Worm (Caenorhabditis elegans): ENCODE data around the gene F07C3.9.

Gene F07C3.9

DNA sequence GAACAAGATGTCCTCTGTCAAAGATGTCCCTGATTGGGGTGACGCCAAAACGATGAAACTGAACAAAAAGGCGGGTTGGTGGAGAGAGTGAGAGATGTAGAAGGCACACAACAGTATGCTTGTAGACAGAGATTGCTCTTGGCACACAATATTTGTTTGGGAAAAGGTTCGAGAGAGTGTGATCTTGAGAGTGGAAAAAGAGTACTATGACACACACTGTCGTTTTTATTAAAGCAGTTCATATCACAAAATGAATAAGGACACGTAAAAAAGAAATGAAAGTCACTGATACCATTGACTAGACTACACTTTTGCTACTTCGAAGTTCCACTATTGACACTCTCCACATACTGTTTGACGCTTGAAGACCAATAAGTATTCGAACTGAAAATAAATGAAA, 1.0 kb upstream of the F07C3.9 start:
- TF ChIP-seq lin-13 (GFP tag; optimal IDR thresholded peaks at IDR 0.05) (no peak), nhr-11 (tag; optimal IDR thresholded peaks at IDR 0.05) (no peak), jun-1 (tag; optimal IDR thresholded peaks at IDR 0.05) (no peak), dsc-1 (tag; optimal IDR thresholded peaks at IDR 0.05) (no peak), lin-35 (GFP tag; optimal IDR thresholded peaks at IDR 0.05) (peak in 1 of 2 experiments; percentile 16), fkh-4 (tag; optimal IDR thresholded peaks at IDR 0.05; ENCODE audit: borderline replicate concordance) (no peak), lin-14 (GFP tag; optimal IDR thresholded peaks at IDR 0.05) (peak; percentile 37), elt-2 (tag; optimal IDR thresholded peaks at IDR 0.05) (peak; percentile 72), nhr-20 (tag; optimal IDR thresholded peaks at IDR 0.05) (peak; percentile 36), ceh-88 (GFP tag; IDR thresholded peaks at IDR 0.05) (no peak), sox-4 (tag; optimal IDR thresholded peaks at IDR 0.05) (no peak), nhr-84 (tag; optimal IDR thresholded peaks at IDR 0.05) (no peak), ama-1 (optimal IDR thresholded peaks at IDR 0.05) (no peak), efl-1 (optimal IDR thresholded peaks at IDR 0.05) (no peak), efl-1 (GFP tag; optimal IDR thresholded peaks at IDR 0.05 in 1 of 2) (peak in 1 of 2 experiments; percentile 81), hlh-4 (tag; optimal IDR thresholded peaks at IDR 0.05) (no peak)

DNA sequence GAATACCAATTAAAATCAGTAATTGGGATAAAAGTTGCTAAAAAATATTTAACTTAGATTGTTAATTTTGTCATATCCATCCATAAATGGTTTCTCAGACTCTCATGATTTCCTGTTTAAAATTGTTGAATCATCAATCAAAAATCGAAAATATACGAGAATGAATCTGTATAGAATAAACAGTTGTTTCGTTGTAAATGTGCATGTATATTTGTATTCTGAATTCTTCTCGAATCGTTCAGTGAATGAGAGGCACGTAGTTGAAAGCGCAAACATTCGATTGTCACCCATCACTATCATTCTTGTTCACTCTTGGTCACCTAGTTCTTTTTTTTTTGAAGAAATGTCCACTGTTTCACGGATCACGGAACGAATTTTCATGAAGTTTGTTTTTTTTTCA, 4.5 kb downstream of the F07C3.9 start, which contains the start of gene ptd-2:
Gene ptd-2 (plus strand): TSS at position 301 of the 400 bp plus-strand sequence.
- TF ChIP-seq dsc-1 (tag; optimal IDR thresholded peaks at IDR 0.05) (no peak), hpl-2 (GFP tag; optimal IDR thresholded peaks at IDR 0.05) (no peak), lin-14 (GFP tag; optimal IDR thresholded peaks at IDR 0.05) (no peak), lin-39 (tag; optimal IDR thresholded peaks at IDR 0.05) (no peak), lin-35 (GFP tag; optimal IDR thresholded peaks at IDR 0.05) (no peak), unc-86 (tag; optimal IDR thresholded peaks at IDR 0.05) (no peak), nhr-71 (tag; optimal IDR thresholded peaks at IDR 0.05) (no peak), ceh-63 (GFP tag; optimal IDR thresholded peaks at IDR 0.05) (no peak), sup-37 (GFP tag; optimal IDR thresholded peaks at IDR 0.05) (no peak), F16B12.6 (tag; optimal IDR thresholded peaks at IDR 0.05) (no peak), aly-2 (tag; optimal IDR thresholded peaks at IDR 0.05) (no peak), zag-1 (tag; optimal IDR thresholded peaks at IDR 0.05) (no peak), fkh-10 (GFP tag; optimal IDR thresholded peaks at IDR 0.05) (no peak), mab-9 (GFP tag; IDR thresholded peaks at IDR 0.05) (no peak), mep-1 (tag; optimal IDR thresholded peaks at IDR 0.05) (no peak)

DNA sequence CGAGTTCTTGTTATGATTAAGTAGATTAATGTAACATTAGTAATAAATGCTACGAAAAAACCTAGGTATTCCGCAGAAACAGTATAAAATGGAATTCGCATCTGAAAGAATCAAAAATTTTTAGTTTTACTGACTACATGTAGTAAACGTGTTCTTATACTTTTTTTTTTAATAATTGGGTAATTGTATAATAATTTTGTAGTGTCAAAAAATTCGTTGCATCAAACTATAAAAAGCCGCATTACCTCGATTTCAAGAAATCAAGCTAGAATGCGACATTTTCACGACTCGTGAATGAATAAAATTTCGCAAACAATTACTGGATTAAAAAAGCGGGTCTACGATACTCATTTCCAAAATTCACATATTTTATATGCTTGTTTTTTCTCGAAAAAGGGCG, 5.2 kb downstream of the F07C3.9 start, which contains the start of gene str-94:
Gene str-94 (minus strand): TSS at position 101 of the 400 bp plus-strand sequence.
- TF ChIP-seq lir-3 (tag; optimal IDR thresholded peaks at IDR 0.05; ENCODE audit: poor library complexity), result no peak
- no peak for TF ChIP-seq zip-4 (GFP tag; optimal IDR thresholded peaks at IDR 0.05)
- no peak for TF ChIP-seq elt-2 (tag; optimal IDR thresholded peaks at IDR 0.05)
- TF ChIP-seq hlh-17 (GFP tag; optimal IDR thresholded peaks at IDR 0.05; ENCODE audit: borderline replicate concordance), result no peak
- no peak for TF ChIP-seq fkh-4 (tag; optimal IDR thresholded peaks at IDR 0.05; ENCODE audit: borderline replicate concordance)
- TF ChIP-seq pag-3 (tag; optimal IDR thresholded peaks at IDR 0.05; ENCODE audit: borderline replicate concordance, insufficient read depth), result no peak
- no peak for TF ChIP-seq skn-1 (tag; optimal IDR thresholded peaks at IDR 0.05)
- TF ChIP-seq sptf-1 (tag; optimal IDR thresholded peaks at IDR 0.05), result no peak
- no peak for TF ChIP-seq pqm-1 (tag; optimal IDR thresholded peaks at IDR 0.05)
- TF ChIP-seq tbx-2 (tag; optimal IDR thresholded peaks at IDR 0.05), result no peak
- TF ChIP-seq snu-23 (GFP tag; optimal IDR thresholded peaks at IDR 0.05), result no peak
- TF ChIP-seq hlh-4 (tag; optimal IDR thresholded peaks at IDR 0.05), result no peak

DNA sequence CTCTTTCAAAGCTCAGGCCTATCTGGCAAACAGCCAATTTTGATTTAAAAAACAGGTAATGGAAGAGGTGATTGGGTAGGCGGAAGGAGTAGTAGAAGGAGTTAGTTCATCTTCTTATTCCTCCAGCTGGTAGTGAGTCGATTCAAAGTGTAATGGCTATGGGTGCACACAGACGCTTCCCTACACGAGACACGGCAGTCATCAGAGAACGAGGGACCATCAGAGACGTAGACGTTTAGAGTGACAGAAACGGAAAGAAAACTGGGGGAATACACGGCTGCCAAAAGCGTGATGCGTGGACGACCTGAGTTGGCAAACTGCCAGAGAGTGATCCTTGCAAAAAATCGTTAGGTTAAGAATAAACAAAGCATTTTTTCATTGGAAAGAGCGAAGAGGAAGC, 7.0 kb downstream of the F07C3.9 start:
- TF ChIP-seq mep-1 (tag; optimal IDR thresholded peaks at IDR 0.05), result no peak
- TF ChIP-seq dsc-1 (tag; optimal IDR thresholded peaks at IDR 0.05), result peak; percentile 26
- TF ChIP-seq lin-15B (tag; optimal IDR thresholded peaks at IDR 0.05), result no peak
- no peak for TF ChIP-seq ceh-88 (GFP tag; IDR thresholded peaks at IDR 0.05)
- TF ChIP-seq nhr-47 (tag; optimal IDR thresholded peaks at IDR 0.05), result no peak
- TF ChIP-seq lsy-2 (tag; optimal IDR thresholded peaks at IDR 0.05), result peak; percentile 8 to 20
- no peak for TF ChIP-seq nhr-90 (tag; optimal IDR thresholded peaks at IDR 0.05; ENCODE audit: poor library complexity)
- no peak for TF ChIP-seq nhr-85 (tag)
- no peak for TF ChIP-seq ztf-4 (tag; optimal IDR thresholded peaks at IDR 0.05)
- TF ChIP-seq fkh-8 (tag; optimal IDR thresholded peaks at IDR 0.05), result no peak
- TF ChIP-seq pqm-1 (tag; optimal IDR thresholded peaks at IDR 0.05), result no peak
- TF ChIP-seq ama-1 (optimal IDR thresholded peaks at IDR 0.05), result no peak
- TF ChIP-seq swsn-7 (tag; optimal IDR thresholded peaks at IDR 0.05), result no peak
- no peak for TF ChIP-seq nhr-237 (tag; optimal IDR thresholded peaks at IDR 0.05)
- TF ChIP-seq ceh-82 (tag; optimal IDR thresholded peaks at IDR 0.05), result peak in 1 of 3 experiments; percentile 44
- no peak for TF ChIP-seq lin-39 (tag; optimal IDR thresholded peaks at IDR 0.05)
- peak; percentile 60 for TF ChIP-seq nhr-71 (tag; optimal IDR thresholded peaks at IDR 0.05)
- no peak for TF ChIP-seq fkh-4 (tag; optimal IDR thresholded peaks at IDR 0.05; ENCODE audit: borderline replicate concordance)
- TF ChIP-seq pag-3 (tag; optimal IDR thresholded peaks at IDR 0.05; ENCODE audit: borderline replicate concordance, insufficient read depth), result peak; percentile 86
- TF ChIP-seq nhr-19 (GFP tag; conservative IDR thresholded peaks at IDR 0.05), result peak; percentile 35
